Worm (Caenorhabditis elegans) whole organism, L1 larva: ENCODE measurements around the gene F52H2.3.

Experiments used
- aly-2 ChIP-seq: fragments of 150-350 bp; optimal IDR thresholded peaks from 2 replicates; lab custom pipeline; 2014; ENCODE audit warnings: missing biosample characterization, missing genetic modification characterization
- blmp-1 ChIP-seq: fragments of 150-350 bp; optimal IDR thresholded peaks from 2 replicates; lab custom pipeline; 2014; ENCODE audit warnings: missing biosample characterization, missing genetic modification characterization
- ceh-90 ChIP-seq: sonication (generic microtip); optimal IDR thresholded peaks from 2 replicates; lab custom pipeline; 2016; ENCODE audit warnings: missing genetic modification characterization, missing compliant biosample characterization
- elt-2 ChIP-seq: sonication (generic microtip); optimal IDR thresholded peaks from 2 replicates; lab custom pipeline; 2016; ENCODE audit warnings: missing genetic modification characterization, mild to moderate bottlenecking, inconsistent platforms, missing compliant biosample characterization, missing genetic modification reagents
- lir-3 ChIP-seq: sonication (generic microtip); optimal IDR thresholded peaks from 2 replicates; lab custom pipeline; 2016; ENCODE audit warnings: mild to moderate bottlenecking, missing genetic modification characterization, moderate library complexity, missing compliant biosample characterization; ENCODE audit not compliant: poor library complexity
- mdl-1 ChIP-seq, 2 experiments: fragments of 150-350 bp; optimal IDR thresholded peaks; 2 replicates each; lab custom pipeline; 2014 to 2017; ENCODE audit warnings: missing biosample characterization in 2 of 2, missing genetic modification characterization in 2 of 2, inconsistent platforms in 1 of 2
- mep-1 ChIP-seq: fragments of 150-350 bp; optimal IDR thresholded peaks from 2 replicates; lab custom pipeline; 2014; ENCODE audit warnings: missing biosample characterization, missing genetic modification characterization
- nhr-90 ChIP-seq: sonication (generic microtip); optimal IDR thresholded peaks from 2 replicates; lab custom pipeline; 2016; ENCODE audit warnings: mild to moderate bottlenecking, missing genetic modification characterization, missing compliant biosample characterization; ENCODE audit not compliant: poor library complexity
- unc-62 ChIP-seq: fragments of 150-350 bp; optimal IDR thresholded peaks from 2 replicates; lab custom pipeline; 2014; ENCODE audit warnings: missing biosample characterization, missing genetic modification reagents, missing genetic modification characterization

DNA sequence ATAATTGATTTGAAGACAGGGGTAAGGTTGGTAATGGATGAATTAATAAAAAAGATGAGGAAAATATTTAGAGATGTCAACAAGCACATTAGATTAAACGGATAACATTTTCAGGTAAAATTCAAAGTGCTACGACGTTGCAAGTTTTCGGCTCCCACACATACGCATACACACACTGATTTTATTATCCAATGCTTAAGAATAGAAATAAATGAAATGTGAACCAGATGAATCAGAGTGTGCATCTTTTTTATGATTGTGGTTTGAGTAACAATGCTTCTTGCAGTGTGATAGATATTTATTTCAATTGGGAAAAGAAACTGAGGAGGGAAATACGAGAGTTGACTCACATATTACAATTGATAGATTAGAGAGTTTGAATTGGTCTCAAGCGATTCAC lies 2.1 kb downstream of the F52H2.3 start:
- TF ChIP-seq ceh-90 (tag; lab: Kevin White, UChicago) (no peak), mdl-1 (tag; optimal IDR thresholded peaks at IDR 0.05; lab: Kevin White, UChicago) (no peak), blmp-1 (no peak), elt-2 (tag; lab: Kevin White, UChicago) (no peak), aly-2 (no peak), unc-62 (no peak), mep-1 (tag; lab: Kevin White, UChicago) (no peak), lir-3 (no peak), nhr-90 (no peak)
